Worm (Caenorhabditis elegans) whole organism, L4 larva: Measurements from ENCODE around the gene abu-9.

Experiments used
- F10B5.3 ChIP-seq: sonication (generic microtip); optimal IDR thresholded peaks from 2 replicates; lab custom pipeline; 2016; ENCODE audit warnings: mild to moderate bottlenecking, missing genetic modification characterization, missing compliant biosample characterization
- F26F4.8 ChIP-seq: fragments of 200-800 bp; sonication (Bioruptor generic); conservative IDR thresholded peaks from 2 replicates; pipeline ENCODE4 v1.3.6; 2022; ENCODE audit warnings: missing genetic modification characterization, missing compliant biosample characterization
- F37D6.2 ChIP-seq: sonication (generic microtip); optimal IDR thresholded peaks from 2 replicates; lab custom pipeline; 2016; ENCODE audit warnings: mild to moderate bottlenecking, missing genetic modification characterization, missing compliant biosample characterization
- F49E8.2 ChIP-seq: sonication (generic microtip); optimal IDR thresholded peaks from 2 replicates; lab custom pipeline; 2016; ENCODE audit warnings: missing compliant biosample characterization, mild to moderate bottlenecking, missing genetic modification characterization, borderline replicate concordance
- T20F7.1 ChIP-seq: fragments of 200-800 bp; sonication (Bioruptor generic); optimal IDR thresholded peaks from 2 replicates; lab custom pipeline; 2018; ENCODE audit warnings: mild to moderate bottlenecking, missing genetic modification characterization, missing compliant biosample characterization
- Y48G9A.11 ChIP-seq: fragments of 200-800 bp; sonication (Bioruptor generic); IDR thresholded peaks from 2 replicates; pipeline ENCODE4 v1.3.6; 2022; ENCODE audit warnings: missing genetic modification reagents, missing genetic modification characterization, missing compliant biosample characterization
- aha-1 ChIP-seq: fragments of 150-350 bp; peaks from one replicate; lab custom pipeline; 2014; ENCODE audit warnings: missing biosample characterization, missing genetic modification characterization
- ceh-20 ChIP-seq: fragments of 200-800 bp; sonication (Bioruptor generic); IDR thresholded peaks from 2 replicates; pipeline ENCODE4 v1.3.6; 2022; ENCODE audit warnings: missing genetic modification reagents, missing genetic modification characterization, missing compliant biosample characterization
- ceh-62 ChIP-seq: sonication (generic microtip); optimal IDR thresholded peaks from 2 replicates; lab custom pipeline; 2017; ENCODE audit warnings: missing biosample characterization, missing genetic modification characterization
- cey-2 ChIP-seq: sonication (generic microtip); optimal IDR thresholded peaks from 3 replicates; lab custom pipeline; 2017; ENCODE audit warnings: missing genetic modification characterization, mild to moderate bottlenecking, missing compliant biosample characterization, antibody characterized with exemption, borderline replicate concordance; ENCODE audit not compliant: insufficient read depth
- daf-12 ChIP-seq: fragments of 150-350 bp; optimal IDR thresholded peaks from 2 replicates; lab custom pipeline; 2014; ENCODE audit warnings: missing biosample characterization, missing genetic modification reagents, missing genetic modification characterization
- dve-1 ChIP-seq: sonication (generic microtip); optimal IDR thresholded peaks from 2 replicates; lab custom pipeline; 2017; ENCODE audit warnings: antibody characterized with exemption, mild to moderate bottlenecking, missing genetic modification characterization, missing compliant biosample characterization; ENCODE audit not compliant: insufficient read depth
- egl-27 ChIP-seq: sonication (generic microtip); optimal IDR thresholded peaks from 3 replicates; lab custom pipeline; 2017; ENCODE audit warnings: missing biosample characterization, missing genetic modification reagents, missing genetic modification characterization
- jun-1 ChIP-seq: fragments of 150-350 bp; optimal IDR thresholded peaks from 2 replicates; lab custom pipeline; 2014; ENCODE audit warnings: missing biosample characterization, missing genetic modification reagents, missing genetic modification characterization
- madf-5 ChIP-seq, 2 experiments: fragments of 200-800 bp; sonication (Bioruptor generic); IDR thresholded peaks; 2 replicates each; pipeline ENCODE4 v1.3.6; 2022; ENCODE audit warnings: missing compliant biosample characterization in 2 of 2, missing genetic modification characterization in 2 of 2
- mes-2 ChIP-seq: sonication (generic microtip); optimal IDR thresholded peaks from 2 replicates; lab custom pipeline; 2016; ENCODE audit warnings: missing genotype, mild to moderate bottlenecking, missing genetic modification characterization, missing compliant biosample characterization; ENCODE audit not compliant: poor library complexity, severe bottlenecking
- nhr-28 ChIP-seq: fragments of 150-350 bp; optimal IDR thresholded peaks from 2 replicates; lab custom pipeline; 2014; ENCODE audit warnings: missing biosample characterization, missing genetic modification characterization
- nhr-42 ChIP-seq: fragments of 200-800 bp; sonication (Bioruptor generic); IDR thresholded peaks from 2 replicates; pipeline ENCODE4 v1.3.6; 2022; ENCODE audit warnings: missing genetic modification characterization, missing compliant biosample characterization
- nhr-76 ChIP-seq: fragments of 150-350 bp; optimal IDR thresholded peaks from 2 replicates; lab custom pipeline; 2014; ENCODE audit warnings: missing biosample characterization, missing genetic modification characterization
- pqm-1 ChIP-seq: sonication (generic microtip); optimal IDR thresholded peaks from 2 replicates; lab custom pipeline; 2017; ENCODE audit warnings: missing biosample characterization, missing genetic modification characterization
- rbr-2 ChIP-seq: sonication (generic microtip); optimal IDR thresholded peaks from 2 replicates; lab custom pipeline; 2016; ENCODE audit warnings: missing genotype, missing genetic modification characterization, missing compliant biosample characterization
- sdz-12 ChIP-seq: fragments of 200-800 bp; sonication (Bioruptor generic); optimal IDR thresholded peaks from 2 replicates; lab custom pipeline; 2018; ENCODE audit warnings: mild to moderate bottlenecking, missing genetic modification characterization, missing compliant biosample characterization
- skn-1 ChIP-seq: fragments of 150-350 bp; optimal IDR thresholded peaks from 2 replicates; lab custom pipeline; 2014; ENCODE audit warnings: missing biosample characterization, missing genetic modification characterization
- unc-62 ChIP-seq, 3 experiments: fragments of 150-350 bp in 1 of 3; sonication (generic microtip); optimal IDR thresholded peaks in 2 of 3; peaks in 1 of 3; 1 replicate in 1 of 3; 2 replicates in 2 of 3; lab custom pipeline; 2014 to 2017; ENCODE audit warnings: missing biosample characterization in 3 of 3, missing genetic modification characterization in 3 of 3, missing genetic modification reagents in 3 of 3, missing genotype in 1 of 3
- vab-7 ChIP-seq: fragments of 200-800 bp; sonication (Bioruptor generic); IDR thresholded peaks from 2 replicates; pipeline ENCODE4 v1.3.6; 2022; ENCODE audit warnings: missing genetic modification reagents, missing genetic modification characterization, missing compliant biosample characterization
- zag-1 ChIP-seq: fragments of 150-350 bp; optimal IDR thresholded peaks from 2 replicates; lab custom pipeline; 2014; ENCODE audit warnings: missing biosample characterization, missing genetic modification characterization
- zfp-3 ChIP-seq: fragments of 200-800 bp; sonication (Bioruptor generic); conservative IDR thresholded peaks from 2 replicates; pipeline ENCODE4 v1.3.6; 2022; ENCODE audit warnings: missing genetic modification reagents, missing genetic modification characterization, missing compliant biosample characterization
- zip-11 ChIP-seq: fragments of 200-800 bp; sonication (Bioruptor generic); IDR thresholded peaks from 2 replicates; pipeline ENCODE4 v1.3.6; 2022; ENCODE audit warnings: missing genetic modification characterization, missing compliant biosample characterization

The abu-9 gene

DNA sequence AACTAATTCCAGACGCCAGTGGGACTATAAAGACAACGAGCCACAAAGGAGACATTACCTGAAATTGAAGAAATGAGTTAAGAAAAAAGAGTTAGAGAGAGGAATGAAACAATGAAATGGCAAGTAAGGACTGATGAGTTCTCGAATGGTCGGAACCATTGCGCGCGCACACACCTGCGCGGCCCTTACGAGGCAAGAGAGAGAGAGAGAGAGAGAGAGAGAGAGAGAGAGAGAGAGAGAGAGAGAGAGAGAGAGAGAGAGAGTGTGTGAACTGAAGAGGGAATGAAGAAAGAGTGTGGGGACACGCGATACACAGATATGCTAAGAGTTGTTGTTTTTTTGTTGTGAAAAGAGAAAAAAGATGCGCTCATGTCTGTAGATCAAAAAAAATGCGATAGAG lies 4.5 kb downstream of the abu-9 start, which contains the start of gene R09F10.8:
Gene R09F10.8, minus strand, starts transcription at position 58 of the 400 bp plus-strand sequence.
- peak in 1 of 2 experiments; percentile 91 for TF ChIP-seq unc-62 (GFP tag; optimal IDR thresholded peaks at IDR 0.05 in 1 of 2; lab: Kevin White, UChicago)
- no peak for TF ChIP-seq unc-62 (tag; optimal IDR thresholded peaks at IDR 0.05; lab: Kevin White, UChicago)
- no peak for TF ChIP-seq mes-2

- TF ChIP-seq zag-1: no peak
- no peak for TF ChIP-seq Y48G9A.11 (GFP tag; lab: Robert Waterston, UW)
- TF ChIP-seq F49E8.2: no peak
- TF ChIP-seq rbr-2: no peak
Measured at ce11 chrX:8327800-8328199, 5.9 kb downstream of the abu-9 start, which contains the start of gene F55E10.4. Gene F55E10.4, minus strand, starts transcription at chrX:8327900.

ce11 chrX:8340393-8340792 lies 18.5 kb downstream of the abu-9 start, which contains the start of gene F55E10.2:
Gene F55E10.2, plus strand, starts transcription at chrX:8340693.
- TF ChIP-seq madf-5 (GFP tag; IDR thresholded peaks at IDR 0.05; lab: Robert Waterston, UW) (no peak), skn-1 (tag; lab: Kevin White, UChicago) (no peak), F37D6.2 (no peak), F26F4.8 (GFP tag; lab: Robert Waterston, UW) (no peak), F10B5.3 (tag; lab: Kevin White, UChicago) (no peak), zfp-3 (GFP tag; lab: Robert Waterston, UW) (no peak), vab-7 (GFP tag; lab: Robert Waterston, UW) (no peak), daf-12 (tag; lab: Kevin White, UChicago) (no peak), sdz-12 (no peak), nhr-28 (tag; lab: Kevin White, UChicago) (no peak), ceh-20 (GFP tag; lab: Robert Waterston, UW) (no peak)

ce11 chrX:8341675-8342074 lies 19.8 kb downstream of the abu-9 start, which contains the start of gene F55E10.1:
Gene F55E10.1, plus strand, starts transcription at chrX:8341975.
- no peak for TF ChIP-seq zip-11 (GFP tag; lab: Robert Waterston, UW)
- no peak for TF ChIP-seq F49E8.2
- no peak for TF ChIP-seq nhr-76 (tag; lab: Kevin White, UChicago)
- no peak for TF ChIP-seq jun-1 (tag; lab: Kevin White, UChicago)
- TF ChIP-seq ceh-62 (tag; lab: Kevin White, UChicago): no peak

- TF ChIP-seq nhr-42 (GFP tag; lab: Robert Waterston, UW): no peak
- TF ChIP-seq pqm-1 (tag; lab: Kevin White, UChicago): peak; percentile 33
- TF ChIP-seq dve-1: peak; percentile 32
- TF ChIP-seq T20F7.1 (GFP tag; lab: Kevin White, UChicago): no peak
- TF ChIP-seq, all 104 proteins: peak for 2
Measured at ce11 chrX:8346248-8346647, 24.3 kb downstream of the abu-9 start, which contains the start of gene drd-5. Gene drd-5, minus strand, starts transcription at chrX:8346348.

DNA sequence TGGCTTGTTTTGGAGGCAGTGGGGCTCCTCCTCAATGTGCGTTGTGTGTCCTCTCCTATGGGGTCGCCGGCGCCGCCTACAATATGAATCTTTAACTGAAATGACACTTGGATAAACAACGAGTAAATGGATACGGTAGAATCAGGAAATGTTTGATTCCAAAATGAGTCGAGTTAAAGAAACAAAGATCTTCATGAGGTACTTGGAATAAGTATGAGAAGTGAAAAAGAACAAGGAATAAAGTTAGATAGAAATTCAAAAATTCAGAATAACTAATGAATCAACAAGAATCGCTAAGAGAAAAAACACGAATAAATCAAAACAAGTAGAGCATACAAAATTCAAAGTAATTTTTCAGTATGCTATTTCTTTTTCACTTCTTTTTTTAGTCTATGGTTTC lies 29.1 kb downstream of the abu-9 start, which contains the start of gene npr-28:
Gene npr-28, minus strand, starts transcription at position 101 of the 400 bp plus-strand sequence.
- no peak for TF ChIP-seq egl-27 (tag; lab: Kevin White, UChicago)
- TF ChIP-seq unc-62 (GFP tag; optimal IDR thresholded peaks at IDR 0.05 in 1 of 2; lab: Kevin White, UChicago): no peak
- no peak for TF ChIP-seq unc-62 (tag; optimal IDR thresholded peaks at IDR 0.05; lab: Kevin White, UChicago)
- peak; percentile 70 for TF ChIP-seq aha-1 (tag; lab: Kevin White, UChicago)

ce11 chrX:8354284-8354784 lies 32.4 kb downstream of the abu-9 start:
- TF ChIP-seq aha-1 (tag; lab: Kevin White, UChicago) (no peak), cey-2 (no peak)
